Worm (Caenorhabditis elegans): Measurements from ENCODE around the gene flh-1.
"Not testable (repeated sequence)": the region's sequence is repeated elsewhere in the genome, so short reads cannot be mapped to it uniquely, and the experiment has no call there.

flh-1 gene

ce11 chrIV:9263812-9264320 is at the start of gene flh-1:
flh-1 (minus strand) TSS chrIV:9264270.
- TF ChIP-seq nhr-10 (tag; optimal IDR thresholded peaks at IDR 0.05) (no peak), madf-5 (GFP tag; IDR thresholded peaks at IDR 0.05) (0 out of 4 replicates have a peak, but pooled peaks of 1 of the 2 experiments have one; percentile 23), set-16 (GFP tag; IDR thresholded peaks at IDR 0.05) (0 out of 2 replicates have a peak, but pooled peaks have one; percentile 42), egl-43 (GFP tag; IDR thresholded peaks at IDR 0.05) (0 out of 2 replicates have a peak, but pooled peaks have one; percentile 34)

- not testable (repeated sequence) for TF ChIP-seq D1046.2 (GFP tag; IDR thresholded peaks at IDR 0.05); Y5F2A.4 (GFP tag; optimal IDR thresholded peaks at IDR 0.05); cey-2 (tag; optimal IDR thresholded peaks at IDR 0.05; ENCODE audit: borderline replicate concordance, insufficient read depth)
Observed at ce11 chrIV:9312827-9313226, 48.8 kb upstream of the flh-1 start, which contains the start of gene F49C12.7. F49C12.7 (minus strand) TSS chrIV:9312927.

- peak; percentile 71 for TF ChIP-seq nhr-28 (tag; optimal IDR thresholded peaks at IDR 0.05)
- no peak for TF ChIP-seq T26A8.4 (GFP tag; IDR thresholded peaks at IDR 0.05)
- peak; percentile 74 for TF ChIP-seq nhr-77 (tag; optimal IDR thresholded peaks at IDR 0.05)
- peak; percentile 44 for TF ChIP-seq pqm-1 (tag; optimal IDR thresholded peaks at IDR 0.05)
- TF ChIP-seq daf-16 (GFP tag; optimal IDR thresholded peaks at IDR 0.05), result no peak
- TF ChIP-seq daf-16 (tag; optimal IDR thresholded peaks at IDR 0.05), result peak; percentile 62
- peak; percentile 57 for TF ChIP-seq hlh-11 (tag; optimal IDR thresholded peaks at IDR 0.05)
- no peak for TF ChIP-seq tra-1 (GFP tag; IDR thresholded peaks at IDR 0.05)
- no peak for TF ChIP-seq nhr-102 (tag; optimal IDR thresholded peaks at IDR 0.05)
- TF ChIP-seq lin-1 (GFP tag; IDR thresholded peaks at IDR 0.05), result peak; percentile 20; the same call in 1 of the 2 replicates
- peak in 1 of 2 experiments; percentile 43 for TF ChIP-seq mdl-1 (tag; optimal IDR thresholded peaks at IDR 0.05)
- 0 out of 2 replicates have a peak, but pooled peaks have one; percentile 32 for TF ChIP-seq php-3 (GFP tag; IDR thresholded peaks at IDR 0.05)
- TF ChIP-seq F26F4.8 (GFP tag; conservative IDR thresholded peaks at IDR 0.05), result no peak
- peak; percentile 91 for TF ChIP-seq aha-1 (tag)
- TF ChIP-seq T20F7.1 (GFP tag; optimal IDR thresholded peaks at IDR 0.05), result peak; percentile 13
Observed at ce11 chrIV:9310935-9311566, 47.0 kb upstream of the flh-1 start.

ce11 chrIV:9308975-9309374 is 44.9 kb upstream of the flh-1 start, which contains the start of gene F49C12.6:
F49C12.6 (minus strand) TSS chrIV:9309075.
- TF ChIP-seq Y5F2A.4 (GFP tag; optimal IDR thresholded peaks at IDR 0.05) (no peak), duxl-1 (tag; optimal IDR thresholded peaks at IDR 0.05; ENCODE audit: poor library complexity) (no peak), hlh-11 (tag; optimal IDR thresholded peaks at IDR 0.05) (no peak), php-3 (GFP tag; IDR thresholded peaks at IDR 0.05) (no peak), Y75B8A.6 (GFP tag; IDR thresholded peaks at IDR 0.05) (no peak), sdz-12 (GFP tag; optimal IDR thresholded peaks at IDR 0.05) (no peak), unc-130 (GFP tag; optimal IDR thresholded peaks at IDR 0.05) (no peak), D1046.2 (GFP tag; IDR thresholded peaks at IDR 0.05) (no peak), nhr-77 (tag; optimal IDR thresholded peaks at IDR 0.05) (no peak), F10B5.3 (tag; optimal IDR thresholded peaks at IDR 0.05) (no peak), mes-2 (tag; optimal IDR thresholded peaks at IDR 0.05; ENCODE audit: poor library complexity, severe bottlenecking) (no peak), lin-13 (GFP tag; optimal IDR thresholded peaks at IDR 0.05) (no peak), snpc-4 (tag; optimal IDR thresholded peaks at IDR 0.05) (no peak), F26F4.8 (GFP tag; conservative IDR thresholded peaks at IDR 0.05) (no peak), T26A8.4 (GFP tag; IDR thresholded peaks at IDR 0.05) (no peak), snpc-1.2 (GFP tag; IDR thresholded peaks at IDR 0.05) (no peak), gei-8 (GFP tag; optimal IDR thresholded peaks at IDR 0.05) (no peak)

All from whole organism, L4 larva.